Worm (Caenorhabditis elegans) whole organism, L2 larva: ENCODE measurements around the gene nhr-97.

Experiments used
- C34F6.9 ChIP-seq: fragments of 150-350 bp; optimal IDR thresholded peaks from 2 replicates; lab custom pipeline; 2014; ENCODE audit warnings: missing biosample characterization, missing genetic modification characterization
- F13H6.1 ChIP-seq: sonication (generic microtip); optimal IDR thresholded peaks from 2 replicates; lab custom pipeline; 2016; ENCODE audit warnings: missing genetic modification characterization, missing compliant biosample characterization
- Y55F3AM.14 ChIP-seq: fragments of 200-800 bp; sonication (Bioruptor generic); optimal IDR thresholded peaks from 2 replicates; lab custom pipeline; 2018; ENCODE audit warnings: mild to moderate bottlenecking, missing genetic modification characterization, missing compliant biosample characterization
- ZK546.5 ChIP-seq: sonication (generic microtip); optimal IDR thresholded peaks from 2 replicates; lab custom pipeline; 2017; ENCODE audit warnings: missing biosample characterization, missing genetic modification characterization
- aly-2 ChIP-seq: fragments of 150-350 bp; optimal IDR thresholded peaks from 2 replicates; lab custom pipeline; 2014; ENCODE audit warnings: missing biosample characterization, missing genetic modification characterization
- blmp-1 ChIP-seq: sonication (generic microtip); optimal IDR thresholded peaks from 2 replicates; lab custom pipeline; 2017; ENCODE audit warnings: missing genetic modification characterization, mild to moderate bottlenecking, missing compliant biosample characterization, antibody characterized with exemption, moderate library complexity; ENCODE audit not compliant: insufficient read depth
- ceh-16 ChIP-seq: fragments of 150-350 bp; optimal IDR thresholded peaks from 2 replicates; lab custom pipeline; 2014; ENCODE audit warnings: missing biosample characterization, missing genetic modification characterization
- ceh-82 ChIP-seq: fragments of 150-350 bp; optimal IDR thresholded peaks from 2 replicates; lab custom pipeline; 2014; ENCODE audit warnings: missing biosample characterization, missing genetic modification characterization
- egl-27 ChIP-seq: sonication (generic microtip); optimal IDR thresholded peaks from 3 replicates; lab custom pipeline; 2017; ENCODE audit warnings: missing biosample characterization, missing genetic modification reagents, missing genetic modification characterization
- elt-1 ChIP-seq: fragments of 150-350 bp; optimal IDR thresholded peaks from 2 replicates; lab custom pipeline; 2014; ENCODE audit warnings: missing biosample characterization, missing genetic modification characterization
- elt-3 ChIP-seq: sonication (generic microtip); optimal IDR thresholded peaks from 2 replicates; lab custom pipeline; 2017; ENCODE audit warnings: missing biosample characterization, missing genetic modification characterization
- fos-1 ChIP-seq: fragments of 150-350 bp; optimal IDR thresholded peaks from 2 replicates; lab custom pipeline; 2014; ENCODE audit warnings: missing biosample characterization, missing genetic modification characterization
- gmeb-1 ChIP-seq: fragments of 150-350 bp; optimal IDR thresholded peaks from 2 replicates; lab custom pipeline; 2014; ENCODE audit warnings: missing biosample characterization, missing genetic modification characterization
- lin-11 ChIP-seq: fragments of 150-350 bp; sonication (generic microtip); optimal IDR thresholded peaks from 2 replicates; lab custom pipeline; 2014; ENCODE audit warnings: missing biosample characterization, missing genetic modification characterization, inconsistent platforms, mixed read lengths
- lin-13 ChIP-seq: fragments of 150-350 bp; optimal IDR thresholded peaks from 2 replicates; lab custom pipeline; 2014; ENCODE audit warnings: missing biosample characterization, missing genetic modification reagents, missing genetic modification characterization
- lsy-2 ChIP-seq, 2 experiments: fragments of 150-350 bp in 1 of 2; sonication (generic microtip) in 1 of 2; optimal IDR thresholded peaks; 2 replicates each; lab custom pipeline; 2014 to 2017; ENCODE audit warnings: missing biosample characterization in 2 of 2, missing genetic modification characterization in 2 of 2
- mab-5 ChIP-seq: fragments of 150-350 bp; optimal IDR thresholded peaks from 2 replicates; lab custom pipeline; 2014; ENCODE audit warnings: missing biosample characterization, missing genetic modification characterization
- mbf-1 ChIP-seq: sonication (generic microtip); optimal IDR thresholded peaks from 2 replicates; lab custom pipeline; 2017; ENCODE audit warnings: missing biosample characterization, missing genetic modification characterization
- mdl-1 ChIP-seq, 2 experiments: fragments of 150-350 bp in 1 of 2; sonication (generic microtip) in 1 of 2; optimal IDR thresholded peaks; 2 replicates each; lab custom pipeline; 2017; ENCODE audit warnings: missing biosample characterization in 2 of 2, missing genetic modification characterization in 2 of 2
- nhr-10 ChIP-seq: sonication (generic microtip); optimal IDR thresholded peaks from 2 replicates; lab custom pipeline; 2017; ENCODE audit warnings: missing biosample characterization, missing genetic modification characterization
- nhr-12 ChIP-seq: fragments of 150-350 bp; optimal IDR thresholded peaks from 2 replicates; lab custom pipeline; 2014; ENCODE audit warnings: missing biosample characterization, missing genetic modification characterization
- nhr-129 ChIP-seq: fragments of 150-350 bp; optimal IDR thresholded peaks from 2 replicates; lab custom pipeline; 2014; ENCODE audit warnings: missing biosample characterization, missing genetic modification characterization
- nhr-21 ChIP-seq: fragments of 150-350 bp; optimal IDR thresholded peaks from 2 replicates; lab custom pipeline; 2014; ENCODE audit warnings: missing biosample characterization, missing genetic modification characterization
- nhr-23 ChIP-seq: fragments of 150-350 bp; optimal IDR thresholded peaks from 2 replicates; lab custom pipeline; 2014; ENCODE audit warnings: missing biosample characterization, missing genetic modification reagents, missing genetic modification characterization
- nhr-25 ChIP-seq: fragments of 150-350 bp; sonication (generic microtip); optimal IDR thresholded peaks from 3 replicates; lab custom pipeline; 2014; ENCODE audit warnings: missing biosample characterization, missing genetic modification characterization
- nhr-77 ChIP-seq: fragments of 150-350 bp; optimal IDR thresholded peaks from 2 replicates; lab custom pipeline; 2014; ENCODE audit warnings: missing biosample characterization, missing genetic modification characterization
- peb-1 ChIP-seq: fragments of 150-350 bp; optimal IDR thresholded peaks from 2 replicates; lab custom pipeline; 2014; ENCODE audit warnings: missing biosample characterization, missing genetic modification characterization
- sem-4 ChIP-seq: fragments of 150-350 bp; optimal IDR thresholded peaks from 2 replicates; lab custom pipeline; 2014; ENCODE audit warnings: missing biosample characterization, missing genetic modification reagents, missing genetic modification characterization
- skn-1 ChIP-seq: sonication (generic microtip); optimal IDR thresholded peaks from 2 replicates; lab custom pipeline; 2017; ENCODE audit warnings: missing biosample characterization, missing genetic modification characterization
- sma-3 ChIP-seq: sonication (generic microtip); optimal IDR thresholded peaks from 2 replicates; lab custom pipeline; 2016; ENCODE audit warnings: missing genetic modification reagents, missing genetic modification characterization, missing compliant biosample characterization
- sma-9 ChIP-seq, 2 experiments: fragments of 150-350 bp in 1 of 2; sonication (generic microtip) in 1 of 2; optimal IDR thresholded peaks; 2 replicates each; lab custom pipeline; 2014 to 2016; ENCODE audit warnings: missing genetic modification characterization in 2 of 2, mild to moderate bottlenecking in 1 of 2, missing biosample characterization in 1 of 2, missing compliant biosample characterization in 1 of 2, missing genetic modification reagents in 1 of 2, moderate library complexity in 1 of 2
- unc-39 ChIP-seq: fragments of 150-350 bp; optimal IDR thresholded peaks from 2 replicates; lab custom pipeline; 2014; ENCODE audit warnings: missing biosample characterization, missing genetic modification characterization
- unc-55 ChIP-seq: fragments of 150-350 bp; sonication (generic microtip); optimal IDR thresholded peaks from 3 replicates; lab custom pipeline; 2014; ENCODE audit warnings: missing biosample characterization, missing genetic modification reagents, missing genetic modification characterization
- unc-62 ChIP-seq: fragments of 150-350 bp; optimal IDR thresholded peaks from 2 replicates; lab custom pipeline; 2014; ENCODE audit warnings: missing biosample characterization, missing genetic modification reagents, missing genetic modification characterization
- zag-1 ChIP-seq: fragments of 150-350 bp; optimal IDR thresholded peaks from 2 replicates; lab custom pipeline; 2014; ENCODE audit warnings: missing biosample characterization, missing genetic modification characterization
- ztf-1 ChIP-seq: fragments of 200-800 bp; sonication (Bioruptor generic); conservative IDR thresholded peaks from 2 replicates; pipeline ENCODE4 v1.3.6; 2022; ENCODE audit warnings: missing genetic modification characterization, missing compliant biosample characterization
- ztf-11 ChIP-seq: sonication (generic microtip); optimal IDR thresholded peaks from 2 replicates; lab custom pipeline; 2017; ENCODE audit warnings: missing biosample characterization, missing genetic modification characterization
- ztf-4 ChIP-seq: fragments of 150-350 bp; optimal IDR thresholded peaks from 2 replicates; lab custom pipeline; 2014; ENCODE audit warnings: missing biosample characterization, missing genetic modification characterization

The nhr-97 gene

ce11 chrIV:9718396-9718795, 39.0 kb upstream of the nhr-97 start (continued):
- TF ChIP-seq lsy-2 (tag; optimal IDR thresholded peaks at IDR 0.05; lab: Kevin White, UChicago) = peak; percentile 8 to 65
- TF ChIP-seq mbf-1 (tag; lab: Kevin White, UChicago) = no peak
- no peak for TF ChIP-seq ceh-82 (tag; lab: Kevin White, UChicago)

- no peak for TF ChIP-seq F13H6.1 (tag; lab: Kevin White, UChicago)
- peak; percentile 41 for TF ChIP-seq nhr-25
- peak; percentile 55 for TF ChIP-seq elt-1 (tag; lab: Kevin White, UChicago)
- no peak for TF ChIP-seq peb-1
- no peak for TF ChIP-seq ceh-82 (tag; lab: Kevin White, UChicago)
- TF ChIP-seq nhr-129 (tag; lab: Kevin White, UChicago) = no peak
- TF ChIP-seq sma-9 (GFP tag; optimal IDR thresholded peaks at IDR 0.05; lab: Kevin White, UChicago) = peak; percentile 64
- TF ChIP-seq sma-9 (tag; optimal IDR thresholded peaks at IDR 0.05; lab: Kevin White, UChicago) = no peak
- TF ChIP-seq unc-39 (tag; lab: Kevin White, UChicago) = no peak
- no peak for TF ChIP-seq sem-4 (tag; lab: Kevin White, UChicago)
- no peak for TF ChIP-seq nhr-23 (tag; lab: Kevin White, UChicago)
- no peak for TF ChIP-seq Y55F3AM.14 (GFP tag; lab: Kevin White, UChicago)
Measured at ce11 chrIV:9723185-9723584, 34.3 kb upstream of the nhr-97 start.

- TF ChIP-seq lin-13 (GFP tag; lab: Kevin White, UChicago) (no peak), ztf-4 (tag; lab: Kevin White, UChicago) (no peak), unc-55 (GFP tag; lab: Kevin White, UChicago) (no peak)
- TF ChIP-seq, all 48 proteins: peak for 0
Measured at ce11 chrIV:9724948-9725347, 32.5 kb upstream of the nhr-97 start, which contains the start of the genes nhr-138 and C28D4.18. nhr-138 (plus strand) TSS chrIV:9725251. C28D4.18 (plus strand) TSS chrIV:9725280.

ce11 chrIV:9725468-9725985, 31.9 kb upstream of the nhr-97 start:
- TF ChIP-seq nhr-129 (tag; lab: Kevin White, UChicago) = no peak
- no peak for TF ChIP-seq elt-3 (tag; lab: Kevin White, UChicago)
- no peak for TF ChIP-seq fos-1 (tag; lab: Kevin White, UChicago)
- no peak for TF ChIP-seq nhr-77 (tag; lab: Kevin White, UChicago)
- no peak for TF ChIP-seq ZK546.5 (tag; lab: Kevin White, UChicago)
- TF ChIP-seq sma-3 (GFP tag; lab: Kevin White, UChicago) = no peak
- no peak for TF ChIP-seq zag-1 (tag; lab: Kevin White, UChicago)
- no peak for TF ChIP-seq lin-11 (tag; lab: Kevin White, UChicago)
- TF ChIP-seq nhr-21 (tag; lab: Kevin White, UChicago) = peak; percentile 47
- peak; percentile 4 for TF ChIP-seq sma-9 (GFP tag; optimal IDR thresholded peaks at IDR 0.05; lab: Kevin White, UChicago)
- TF ChIP-seq sma-9 (tag; optimal IDR thresholded peaks at IDR 0.05; lab: Kevin White, UChicago) = no peak
- no peak for TF ChIP-seq blmp-1 (tag; lab: Kevin White, UChicago)
- no peak for TF ChIP-seq gmeb-1
- no peak for TF ChIP-seq C34F6.9 (tag; lab: Kevin White, UChicago)
- no peak for TF ChIP-seq elt-1 (tag; lab: Kevin White, UChicago)
- no peak for TF ChIP-seq ztf-11 (tag; lab: Kevin White, UChicago)
- peak in 1 of 2 experiments; percentile 29 for TF ChIP-seq lsy-2 (tag; optimal IDR thresholded peaks at IDR 0.05; lab: Kevin White, UChicago)
- no peak for TF ChIP-seq ceh-16 (tag; lab: Kevin White, UChicago)
- TF ChIP-seq nhr-23 (tag; lab: Kevin White, UChicago) = no peak

ce11 chrIV:9727217-9727616, 30.2 kb upstream of the nhr-97 start:
- TF ChIP-seq ztf-1 (GFP tag; lab: Robert Waterston, UW) = no peak
- TF ChIP-seq nhr-12 = no peak
- no peak for TF ChIP-seq unc-55 (GFP tag; lab: Kevin White, UChicago)
- no peak for TF ChIP-seq unc-39 (tag; lab: Kevin White, UChicago)

ce11 chrIV:9728376-9728775, 29.1 kb upstream of the nhr-97 start, which contains the start of gene nhr-100:
nhr-100 (plus strand) TSS chrIV:9728676.
- TF ChIP-seq unc-62 (GFP tag; lab: Kevin White, UChicago) (no peak), sma-3 (GFP tag; lab: Kevin White, UChicago) (no peak), skn-1 (no peak), unc-39 (tag; lab: Kevin White, UChicago) (no peak), mdl-1 (tag; optimal IDR thresholded peaks at IDR 0.05; lab: Kevin White, UChicago) (no peak), sma-9 (GFP tag; optimal IDR thresholded peaks at IDR 0.05; lab: Kevin White, UChicago) (no peak), sma-9 (tag; optimal IDR thresholded peaks at IDR 0.05; lab: Kevin White, UChicago) (no peak), sem-4 (tag; lab: Kevin White, UChicago) (no peak), mab-5 (no peak), elt-3 (tag; lab: Kevin White, UChicago) (no peak), aly-2 (tag; lab: Kevin White, UChicago) (no peak), egl-27 (tag; lab: Kevin White, UChicago) (no peak), lsy-2 (tag; optimal IDR thresholded peaks at IDR 0.05; lab: Kevin White, UChicago) (no peak), F13H6.1 (tag; lab: Kevin White, UChicago) (no peak), nhr-21 (tag; lab: Kevin White, UChicago) (no peak), ceh-82 (tag; lab: Kevin White, UChicago) (no peak), ZK546.5 (tag; lab: Kevin White, UChicago) (no peak), nhr-10 (tag; lab: Kevin White, UChicago) (no peak), nhr-12 (no peak), ztf-11 (tag; lab: Kevin White, UChicago) (no peak)
